Worm (Caenorhabditis elegans) whole organism, L3 larva: ENCODE measurements around the gene B0495.5.

Experiments
- jun-1 ChIP-seq: fragments of 150-350 bp; optimal IDR thresholded peaks from 2 replicates; lab custom pipeline; 2014; ENCODE audit warnings: missing biosample characterization, missing genetic modification reagents, missing genetic modification characterization
- nhr-76 ChIP-seq: fragments of 150-350 bp; sonication (generic microtip); optimal IDR thresholded peaks from 5 replicates; lab custom pipeline; 2014; ENCODE audit warnings: missing biosample characterization, missing genetic modification characterization

DNA sequence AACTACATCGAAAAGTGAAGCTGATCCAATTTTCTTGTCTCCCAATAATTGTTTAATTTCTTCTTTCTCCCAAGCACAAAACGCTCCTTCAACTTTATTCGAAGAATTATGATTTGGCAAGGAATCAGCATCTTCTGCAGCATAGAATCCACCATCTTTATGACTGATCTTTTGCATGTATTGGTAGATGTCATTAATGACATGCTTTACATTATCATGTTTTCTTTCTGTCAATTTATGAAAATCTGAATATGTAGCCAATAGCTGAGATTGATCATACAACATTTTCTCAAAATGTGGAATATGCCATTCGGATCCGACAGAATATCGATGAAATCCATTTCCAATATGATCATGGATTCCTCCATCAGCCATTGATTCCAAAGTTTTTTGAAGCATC lies 1.1 kb downstream of the B0495.5 start:
- no peak for TF ChIP-seq nhr-76 (tag; lab: Kevin White, UChicago)
- no peak for TF ChIP-seq jun-1 (tag; lab: Kevin White, UChicago)
